Fruit fly (Drosophila melanogaster) whole organism: ENCODE results near the gene CG14958.

Source experiments
- EcR ChIP-seq, 2 experiments: fragments of >200 bp; optimal IDR thresholded peaks; 2 replicates each; lab custom pipeline; 2017; ENCODE audit warnings: missing biosample characterization in 2 of 2, missing genetic modification characterization in 2 of 2, missing genetic modification reagents in 2 of 2
- pan ChIP-seq: fragments of >200 bp; optimal IDR thresholded peaks from 2 replicates; lab custom pipeline; 2017

- TF ChIP-seq EcR (GFP tag; optimal IDR thresholded peaks at IDR 0.05; lab: Kevin White, UChicago) (no peak), pan (lab: Kevin White, UChicago) (no peak)
Measured at dm6 chr3L:3159309-3160194, 30.2 kb upstream of the CG14958 start, which contains the start of the genes ND-30 and CG15812.
